Worm (Caenorhabditis elegans) whole organism, late embryonic: ENCODE data around the gene clec-136.

Experiments used
- C08G9.2 ChIP-seq: sonication (generic microtip); optimal IDR thresholded peaks from 2 replicates; lab custom pipeline; 2016; ENCODE audit warnings: mild to moderate bottlenecking, missing genetic modification characterization, moderate library complexity, missing compliant biosample characterization
- F13H6.1 ChIP-seq: sonication (generic microtip); optimal IDR thresholded peaks from 2 replicates; lab custom pipeline; 2016; ENCODE audit warnings: missing genetic modification characterization, missing compliant biosample characterization
- K09A11.1 ChIP-seq: sonication (generic microtip); optimal IDR thresholded peaks from 2 replicates; lab custom pipeline; 2017; ENCODE audit warnings: antibody characterized with exemption, mild to moderate bottlenecking, missing genetic modification characterization, missing compliant biosample characterization; ENCODE audit not compliant: insufficient read depth
- T23F11.4 ChIP-seq: fragments of 200-800 bp; sonication (Bioruptor generic); optimal IDR thresholded peaks from 2 replicates; lab custom pipeline; 2018; ENCODE audit warnings: mild to moderate bottlenecking, missing genetic modification characterization, missing compliant biosample characterization
- Y22D7AL.16 ChIP-seq: sonication (generic microtip); optimal IDR thresholded peaks from 2 replicates; lab custom pipeline; 2016; ENCODE audit warnings: missing genetic modification characterization, missing compliant biosample characterization
- ahr-1 ChIP-seq: sonication (generic microtip); optimal IDR thresholded peaks from 2 replicates; lab custom pipeline; 2016; ENCODE audit warnings: missing genetic modification characterization, missing compliant biosample characterization
- ama-1 ChIP-seq: fragments of 150-350 bp; optimal IDR thresholded peaks from 2 replicates; lab custom pipeline; 2014
- ceh-14 ChIP-seq: sonication (generic microtip); optimal IDR thresholded peaks from 2 replicates; lab custom pipeline; 2016; ENCODE audit warnings: missing genotype, missing genetic modification characterization, missing compliant biosample characterization
- ceh-18 ChIP-seq: sonication (generic microtip); optimal IDR thresholded peaks from 2 replicates; lab custom pipeline; 2016; ENCODE audit warnings: missing genetic modification characterization, missing compliant biosample characterization
- ceh-22 ChIP-seq: sonication (generic microtip); optimal IDR thresholded peaks from 2 replicates; lab custom pipeline; 2017; ENCODE audit warnings: missing biosample characterization, missing genetic modification characterization
- ceh-24 ChIP-seq: sonication (generic microtip); optimal IDR thresholded peaks from 2 replicates; lab custom pipeline; 2016; ENCODE audit warnings: mild to moderate bottlenecking, missing genetic modification characterization, missing compliant biosample characterization
- ceh-30 ChIP-seq: fragments of 150-350 bp; optimal IDR thresholded peaks from 2 replicates; lab custom pipeline; 2014; ENCODE audit warnings: missing biosample characterization, missing genetic modification characterization
- ceh-31 ChIP-seq: sonication (generic microtip); optimal IDR thresholded peaks from 2 replicates; lab custom pipeline; 2016; ENCODE audit warnings: missing genetic modification characterization, missing compliant biosample characterization
- ceh-34 ChIP-seq: sonication (generic microtip); optimal IDR thresholded peaks from 2 replicates; lab custom pipeline; 2016; ENCODE audit warnings: mild to moderate bottlenecking, missing genetic modification characterization, missing compliant biosample characterization
- ceh-48 ChIP-seq: sonication (generic microtip); optimal IDR thresholded peaks from 2 replicates; lab custom pipeline; 2016; ENCODE audit warnings: missing genetic modification characterization, inconsistent platforms, missing compliant biosample characterization
- ceh-6 ChIP-seq: fragments of 200-800 bp; sonication (Bioruptor generic); optimal IDR thresholded peaks from 2 replicates; lab custom pipeline; 2018; ENCODE audit warnings: mild to moderate bottlenecking, missing genetic modification characterization, missing compliant biosample characterization
- che-1 ChIP-seq: sonication (generic microtip); optimal IDR thresholded peaks from 2 replicates; lab custom pipeline; 2016; ENCODE audit warnings: mild to moderate bottlenecking, missing genetic modification characterization, missing compliant biosample characterization
- dmd-4 ChIP-seq: sonication (generic microtip); optimal IDR thresholded peaks from 2 replicates; lab custom pipeline; 2016; ENCODE audit warnings: borderline replicate concordance, missing genetic modification characterization, missing compliant biosample characterization
- dve-1 ChIP-seq: sonication (generic microtip); optimal IDR thresholded peaks from 2 replicates; lab custom pipeline; 2017; ENCODE audit warnings: antibody characterized with exemption, mild to moderate bottlenecking, missing genetic modification characterization, missing compliant biosample characterization
- elt-2 ChIP-seq: sonication (generic microtip); optimal IDR thresholded peaks from 2 replicates; lab custom pipeline; 2016; ENCODE audit warnings: missing genetic modification reagents, missing genetic modification characterization, missing compliant biosample characterization
- elt-4 ChIP-seq: sonication (generic microtip); optimal IDR thresholded peaks from 2 replicates; lab custom pipeline; 2016; ENCODE audit warnings: missing genetic modification characterization, missing compliant biosample characterization
- fax-1 ChIP-seq: sonication (generic microtip); optimal IDR thresholded peaks from 2 replicates; lab custom pipeline; 2016; ENCODE audit warnings: missing genotype, missing genetic modification characterization, missing compliant biosample characterization
- fkh-10 ChIP-seq: fragments of 150-350 bp; optimal IDR thresholded peaks from 2 replicates; lab custom pipeline; 2014; ENCODE audit warnings: missing biosample characterization, missing genetic modification reagents, missing genetic modification characterization
- fkh-6 ChIP-seq: sonication (generic microtip); optimal IDR thresholded peaks from 2 replicates; lab custom pipeline; 2016; ENCODE audit warnings: missing genetic modification characterization, missing compliant biosample characterization
- hlh-13 ChIP-seq: fragments of 200-800 bp; sonication (Bioruptor generic); optimal IDR thresholded peaks from 2 replicates; lab custom pipeline; 2018; ENCODE audit warnings: mild to moderate bottlenecking, missing genetic modification characterization, missing compliant biosample characterization
- hlh-15 ChIP-seq: sonication (generic microtip); optimal IDR thresholded peaks from 2 replicates; lab custom pipeline; 2016; ENCODE audit warnings: missing genetic modification characterization, missing compliant biosample characterization
- hlh-6 ChIP-seq: sonication (generic microtip); optimal IDR thresholded peaks from 2 replicates; lab custom pipeline; 2016; ENCODE audit warnings: missing genotype, missing genetic modification characterization, missing compliant biosample characterization
- hlh-8 ChIP-seq: sonication (generic microtip); optimal IDR thresholded peaks from 2 replicates; lab custom pipeline; 2016; ENCODE audit warnings: missing genotype, missing genetic modification characterization, missing compliant biosample characterization
- mec-3 ChIP-seq: sonication (generic microtip); optimal IDR thresholded peaks from 2 replicates; lab custom pipeline; 2016; ENCODE audit warnings: borderline replicate concordance, missing genetic modification characterization, missing compliant biosample characterization
- nhr-11 ChIP-seq: fragments of 150-350 bp; optimal IDR thresholded peaks from 2 replicates; lab custom pipeline; 2014; ENCODE audit warnings: missing biosample characterization, missing genetic modification characterization
- nhr-232 ChIP-seq: sonication (generic microtip); optimal IDR thresholded peaks from 2 replicates; lab custom pipeline; 2016; ENCODE audit warnings: missing genetic modification characterization, missing compliant biosample characterization
- npax-4 ChIP-seq: sonication (generic microtip); optimal IDR thresholded peaks from 2 replicates; lab custom pipeline; 2016; ENCODE audit warnings: missing genetic modification characterization, missing compliant biosample characterization
- odd-2 ChIP-seq: sonication (generic microtip); optimal IDR thresholded peaks from 2 replicates; lab custom pipeline; 2017; ENCODE audit warnings: antibody characterized with exemption, mild to moderate bottlenecking, missing genetic modification characterization, missing compliant biosample characterization
- pag-3 ChIP-seq: sonication (generic microtip); optimal IDR thresholded peaks from 2 replicates; lab custom pipeline; 2016; ENCODE audit warnings: missing compliant biosample characterization, missing genetic modification characterization, borderline replicate concordance
- pax-1 ChIP-seq: fragments of 150-350 bp; optimal IDR thresholded peaks from 2 replicates; lab custom pipeline; 2014; ENCODE audit warnings: missing biosample characterization, missing genetic modification characterization
- pha-2 ChIP-seq: sonication (generic microtip); optimal IDR thresholded peaks from 2 replicates; lab custom pipeline; 2017; ENCODE audit warnings: mild to moderate bottlenecking, missing genetic modification characterization, missing compliant biosample characterization
- pha-4 ChIP-seq: fragments of 150-350 bp; optimal IDR thresholded peaks from 2 replicates; lab custom pipeline; 2018; ENCODE audit warnings: missing biosample characterization, missing genetic modification reagents, missing genetic modification characterization
- pqm-1 ChIP-seq: sonication (generic microtip); optimal IDR thresholded peaks from 2 replicates; lab custom pipeline; 2016; ENCODE audit warnings: missing genetic modification characterization, missing compliant biosample characterization
- pros-1 ChIP-seq: fragments of 150-350 bp; optimal IDR thresholded peaks from 2 replicates; lab custom pipeline; 2014; ENCODE audit warnings: missing biosample characterization, missing genetic modification reagents, missing genetic modification characterization
- ref-2 ChIP-seq: sonication (generic microtip); optimal IDR thresholded peaks from 2 replicates; lab custom pipeline; 2016; ENCODE audit warnings: missing genetic modification characterization, missing compliant biosample characterization
- rnt-1 ChIP-seq: sonication (generic microtip); optimal IDR thresholded peaks from 2 replicates; lab custom pipeline; 2016; ENCODE audit warnings: missing genetic modification characterization, missing compliant biosample characterization
- sdc-2 ChIP-seq: sonication (generic microtip); optimal IDR thresholded peaks from 2 replicates; lab custom pipeline; 2016; ENCODE audit warnings: missing genotype, missing genetic modification characterization, missing compliant biosample characterization
- sox-2 ChIP-seq: fragments of 200-800 bp; sonication (Bioruptor generic); IDR thresholded peaks from 2 replicates; pipeline ENCODE4 v1.3.6; 2022; ENCODE audit warnings: missing genetic modification reagents, missing genetic modification characterization, missing compliant biosample characterization
- sox-4 ChIP-seq: sonication (generic microtip); optimal IDR thresholded peaks from 2 replicates; lab custom pipeline; 2017; ENCODE audit warnings: mild to moderate bottlenecking, missing genetic modification characterization, inconsistent platforms, missing compliant biosample characterization
- tbx-2 ChIP-seq: sonication (generic microtip); optimal IDR thresholded peaks from 2 replicates; lab custom pipeline; 2016; ENCODE audit warnings: missing genetic modification characterization, missing compliant biosample characterization
- tbx-7 ChIP-seq: sonication (generic microtip); optimal IDR thresholded peaks from 2 replicates; lab custom pipeline; 2016; ENCODE audit warnings: missing genotype, missing genetic modification characterization, missing compliant biosample characterization
- unc-3 ChIP-seq, 2 experiments: fragments of 200-800 bp in 1 of 2; sonication (Bioruptor generic) in 1 of 2; sonication (generic microtip) in 1 of 2; conservative IDR thresholded peaks in 1 of 2; optimal IDR thresholded peaks in 1 of 2; 2 replicates each; pipeline versions ENCODE4 v1.3.6 to Lab custom; 2016 to 2022; ENCODE audit warnings: missing compliant biosample characterization in 2 of 2, missing genetic modification characterization in 2 of 2, missing genetic modification reagents in 1 of 2
- unc-55 ChIP-seq: sonication (generic microtip); optimal IDR thresholded peaks from 2 replicates; lab custom pipeline; 2017; ENCODE audit warnings: missing biosample characterization, missing genetic modification reagents, missing genetic modification characterization
- unc-86 ChIP-seq: sonication (generic microtip); optimal IDR thresholded peaks from 2 replicates; lab custom pipeline; 2016; ENCODE audit warnings: missing genetic modification characterization, missing compliant biosample characterization
- zip-5 ChIP-seq: sonication (generic microtip); optimal IDR thresholded peaks from 2 replicates; lab custom pipeline; 2016; ENCODE audit warnings: missing genetic modification characterization, missing compliant biosample characterization
- ztf-16 ChIP-seq: sonication (generic microtip); optimal IDR thresholded peaks from 2 replicates; lab custom pipeline; 2017; ENCODE audit warnings: missing genetic modification characterization, missing compliant biosample characterization

Gene clec-136

DNA sequence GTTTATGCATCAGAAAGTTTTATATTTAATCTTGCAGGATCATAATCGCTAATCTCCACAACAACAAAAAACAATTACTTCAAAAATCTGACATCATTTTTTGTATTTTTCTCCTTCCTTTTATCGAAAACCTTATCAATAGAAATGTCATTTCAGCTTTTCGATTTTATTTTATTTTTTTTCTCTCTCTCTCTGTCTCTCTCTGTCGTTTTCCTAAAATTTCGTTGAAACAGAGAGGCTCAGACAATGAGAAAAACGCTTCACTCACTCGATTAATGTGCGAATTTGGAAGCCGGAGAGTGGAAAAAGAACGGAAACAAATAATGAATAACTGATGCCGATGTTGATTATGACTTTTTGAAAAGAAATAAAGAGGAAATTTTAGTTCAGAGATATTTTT is 12.2 kb downstream of the clec-136 start:
- TF ChIP-seq T23F11.4 (GFP tag; lab: Kevin White, UChicago) (no peak), hlh-15 (tag; lab: Kevin White, UChicago) (no peak), elt-2 (tag; lab: Kevin White, UChicago) (peak; percentile 6), dmd-4 (tag; lab: Kevin White, UChicago) (no peak), Y22D7AL.16 (tag; lab: Kevin White, UChicago) (no peak), nhr-11 (tag; lab: Kevin White, UChicago) (no peak)
- TF ChIP-seq, all 69 proteins: peak for 1

- TF ChIP-seq K09A11.1 (tag; lab: Kevin White, UChicago), result no peak
- no peak for TF ChIP-seq dmd-4 (tag; lab: Kevin White, UChicago)
- TF ChIP-seq che-1 (tag; lab: Kevin White, UChicago), result no peak
- TF ChIP-seq ahr-1 (tag; lab: Kevin White, UChicago), result peak; percentile 26
- TF ChIP-seq sdc-2 (tag; lab: Kevin White, UChicago), result no peak
- no peak for TF ChIP-seq dve-1 (tag; lab: Kevin White, UChicago)
- TF ChIP-seq ref-2 (tag; lab: Kevin White, UChicago), result peak; percentile 83
- TF ChIP-seq fax-1 (tag; lab: Kevin White, UChicago), result peak; percentile 50
- TF ChIP-seq Y22D7AL.16 (tag; lab: Kevin White, UChicago), result no peak
- no peak for TF ChIP-seq pha-2 (tag; lab: Kevin White, UChicago)
- no peak for TF ChIP-seq hlh-6
- no peak for TF ChIP-seq odd-2 (tag; lab: Kevin White, UChicago)
- TF ChIP-seq hlh-15 (tag; lab: Kevin White, UChicago), result no peak
- peak; percentile 85 for TF ChIP-seq hlh-8 (tag; lab: Kevin White, UChicago)
- no peak for TF ChIP-seq hlh-13 (GFP tag; lab: Kevin White, UChicago)
- no peak for TF ChIP-seq ama-1 (lab: Kevin White, UChicago)
- TF ChIP-seq mec-3, result no peak
- TF ChIP-seq pqm-1 (tag; lab: Kevin White, UChicago), result peak; percentile 37
- no peak for TF ChIP-seq ceh-48 (tag; lab: Kevin White, UChicago)
- no peak for TF ChIP-seq sox-2
- no peak for TF ChIP-seq ceh-18 (tag; lab: Kevin White, UChicago)
- peak; percentile 87 for TF ChIP-seq tbx-7
- TF ChIP-seq ceh-14 (tag; lab: Kevin White, UChicago), result peak; percentile 49
- TF ChIP-seq unc-86 (tag; lab: Kevin White, UChicago), result no peak
- TF ChIP-seq ceh-6 (GFP tag; lab: Kevin White, UChicago), result no peak
- TF ChIP-seq rnt-1 (tag; lab: Kevin White, UChicago), result peak; percentile 55
- TF ChIP-seq unc-3 (GFP tag; conservative IDR thresholded peaks at IDR 0.05; lab: Robert Waterston, UW), result no peak
- no peak for TF ChIP-seq unc-3 (tag; optimal IDR thresholded peaks at IDR 0.05; lab: Kevin White, UChicago)
- TF ChIP-seq fkh-6, result peak; percentile 22
- TF ChIP-seq F13H6.1 (tag; lab: Kevin White, UChicago), result peak; percentile 5
- TF ChIP-seq ceh-34, result peak; percentile 16
- no peak for TF ChIP-seq npax-4 (tag; lab: Kevin White, UChicago)
- TF ChIP-seq nhr-232 (tag; lab: Kevin White, UChicago), result no peak
- no peak for TF ChIP-seq nhr-11 (tag; lab: Kevin White, UChicago)
- no peak for TF ChIP-seq ceh-24 (tag; lab: Kevin White, UChicago)
- TF ChIP-seq pha-4 (tag; lab: Kevin White, UChicago), result no peak
- TF ChIP-seq ceh-22 (tag; lab: Kevin White, UChicago), result no peak
- no peak for TF ChIP-seq pros-1 (tag; lab: Kevin White, UChicago)
- no peak for TF ChIP-seq unc-55
- TF ChIP-seq zip-5 (tag; lab: Kevin White, UChicago), result peak; percentile 79
- no peak for TF ChIP-seq sox-4 (tag; lab: Kevin White, UChicago)
- TF ChIP-seq ceh-30, result no peak
- peak; percentile 92 for TF ChIP-seq C08G9.2
- no peak for TF ChIP-seq fkh-10 (GFP tag; lab: Kevin White, UChicago)
- no peak for TF ChIP-seq pax-1 (tag; lab: Kevin White, UChicago)
- no peak for TF ChIP-seq pag-3 (tag; lab: Kevin White, UChicago)
- TF ChIP-seq ztf-16, result no peak
- peak; percentile 87 for TF ChIP-seq tbx-2 (tag; lab: Kevin White, UChicago)
- TF ChIP-seq elt-4 (tag; lab: Kevin White, UChicago), result no peak
- peak; percentile 94 for TF ChIP-seq ceh-31 (tag; lab: Kevin White, UChicago)
Measured at ce11 chrII:4603035-4603434, 13.3 kb downstream of the clec-136 start, which contains the start of gene F35D11.4. TSS of gene F35D11.4 (plus strand) at chrII:4603427.
